Worm (Caenorhabditis elegans) whole organism, L4/young adult: ENCODE data around the gene F11F1.1.

Experiments
- W03F9.2 ChIP-seq: fragments of 150-350 bp; optimal IDR thresholded peaks from 2 replicates; lab custom pipeline; 2014; ENCODE audit warnings: missing biosample characterization, missing genetic modification characterization
- him-1 ChIP-seq: sonication (generic microtip); optimal IDR thresholded peaks from 2 replicates; lab custom pipeline; 2016; ENCODE audit warnings: missing genotype, missing genetic modification reagents, missing genetic modification characterization, missing compliant biosample characterization

DNA sequence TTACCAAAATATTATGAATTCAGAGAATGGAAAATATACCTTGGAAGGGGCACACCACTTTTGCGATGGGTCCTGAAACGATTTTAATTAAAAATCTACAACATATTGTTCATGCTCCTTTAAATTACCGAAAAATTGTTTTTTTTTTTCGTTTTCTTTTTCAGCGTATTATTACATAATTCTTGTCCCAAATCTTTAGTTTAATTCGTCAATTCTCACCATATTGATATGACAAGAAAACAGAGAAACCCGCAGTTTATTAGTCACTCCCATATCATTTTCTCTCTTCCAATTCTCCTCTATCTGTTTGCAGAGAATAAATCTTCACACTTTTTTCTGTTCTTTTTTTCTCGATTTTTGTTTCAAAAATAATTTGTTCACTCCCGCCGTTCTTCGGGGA lies at the start of gene F11F1.1:
- no peak for TF ChIP-seq him-1
- no peak for TF ChIP-seq W03F9.2 (tag; lab: Kevin White, UChicago)
